Worm (Caenorhabditis elegans) whole organism, L4 larva: ENCODE results near the gene R11D1.13.
A peak's percentile ranks its signal among the peaks of the same experiment; 100 is the strongest.

Experiments
- D1046.2 ChIP-seq: fragments of 200-800 bp; sonication (Bioruptor generic); IDR thresholded peaks from 2 replicates; pipeline ENCODE4 v1.3.6; 2022; ENCODE audit warnings: missing genetic modification characterization, missing compliant biosample characterization
- F10B5.3 ChIP-seq: sonication (generic microtip); optimal IDR thresholded peaks from 2 replicates; lab custom pipeline; 2016; ENCODE audit warnings: mild to moderate bottlenecking, missing genetic modification characterization, missing compliant biosample characterization
- F37D6.2 ChIP-seq: sonication (generic microtip); optimal IDR thresholded peaks from 2 replicates; lab custom pipeline; 2016; ENCODE audit warnings: mild to moderate bottlenecking, missing genetic modification characterization, missing compliant biosample characterization
- F49E8.2 ChIP-seq: sonication (generic microtip); optimal IDR thresholded peaks from 2 replicates; lab custom pipeline; 2016; ENCODE audit warnings: missing compliant biosample characterization, mild to moderate bottlenecking, missing genetic modification characterization, borderline replicate concordance
- T26A8.4 ChIP-seq: fragments of 200-800 bp; sonication (Bioruptor generic); IDR thresholded peaks from 2 replicates; pipeline ENCODE4 v1.3.6; 2022; ENCODE audit warnings: missing genetic modification characterization, missing compliant biosample characterization
- Y5F2A.4 ChIP-seq: fragments of 200-800 bp; sonication (Bioruptor generic); optimal IDR thresholded peaks from 2 replicates; lab custom pipeline; 2018; ENCODE audit warnings: mild to moderate bottlenecking, missing genetic modification characterization, missing compliant biosample characterization
- ZK337.2 ChIP-seq: fragments of 200-800 bp; sonication (Bioruptor generic); IDR thresholded peaks from 2 replicates; pipeline ENCODE4 v1.3.6; 2022; ENCODE audit warnings: missing genetic modification reagents, missing genetic modification characterization, missing compliant biosample characterization
- ZK546.5 ChIP-seq, 2 experiments: sonication (generic microtip); optimal IDR thresholded peaks; 2 replicates each; lab custom pipeline; 2017; ENCODE audit warnings: missing biosample characterization in 2 of 2, missing genetic modification characterization in 2 of 2
- ceh-20 ChIP-seq: fragments of 200-800 bp; sonication (Bioruptor generic); IDR thresholded peaks from 2 replicates; pipeline ENCODE4 v1.3.6; 2022; ENCODE audit warnings: missing genetic modification reagents, missing genetic modification characterization, missing compliant biosample characterization
- cey-2 ChIP-seq: sonication (generic microtip); optimal IDR thresholded peaks from 3 replicates; lab custom pipeline; 2017; ENCODE audit warnings: missing genetic modification characterization, mild to moderate bottlenecking, missing compliant biosample characterization, antibody characterized with exemption, borderline replicate concordance; ENCODE audit not compliant: insufficient read depth
- daf-12 ChIP-seq: fragments of 150-350 bp; optimal IDR thresholded peaks from 2 replicates; lab custom pipeline; 2014; ENCODE audit warnings: missing biosample characterization, missing genetic modification reagents, missing genetic modification characterization
- daf-16 ChIP-seq, 3 experiments: sonication (generic microtip); optimal IDR thresholded peaks; 2 replicates each; lab custom pipeline; 2016 to 2017; ENCODE audit warnings: missing genetic modification characterization in 3 of 3, missing genetic modification reagents in 3 of 3, mild to moderate bottlenecking in 2 of 3, missing compliant biosample characterization in 2 of 3, missing biosample characterization in 1 of 3, moderate library complexity in 1 of 3
- daf-19 ChIP-seq: fragments of 200-800 bp; sonication (Bioruptor generic); conservative IDR thresholded peaks from 2 replicates; pipeline ENCODE4 v1.3.6; 2022; ENCODE audit warnings: missing genetic modification characterization, missing compliant biosample characterization
- dmd-6 ChIP-seq: fragments of 200-800 bp; sonication (Bioruptor generic); IDR thresholded peaks from 2 replicates; pipeline ENCODE4 v1.3.6; 2022; ENCODE audit warnings: missing genetic modification reagents, missing genetic modification characterization, missing compliant biosample characterization
- dmd-9 ChIP-seq: fragments of 200-800 bp; sonication (Bioruptor generic); IDR thresholded peaks from 2 replicates; pipeline ENCODE4 v1.3.6; 2022; ENCODE audit warnings: missing genetic modification reagents, missing genetic modification characterization, missing compliant biosample characterization
- dpl-1 ChIP-seq: fragments of 150-350 bp; optimal IDR thresholded peaks from 2 replicates; lab custom pipeline; 2014; ENCODE audit warnings: missing biosample characterization, missing genetic modification reagents, missing genetic modification characterization
- dve-1 ChIP-seq: sonication (generic microtip); optimal IDR thresholded peaks from 2 replicates; lab custom pipeline; 2017; ENCODE audit warnings: antibody characterized with exemption, mild to moderate bottlenecking, missing genetic modification characterization, missing compliant biosample characterization; ENCODE audit not compliant: insufficient read depth
- egl-27 ChIP-seq: sonication (generic microtip); optimal IDR thresholded peaks from 3 replicates; lab custom pipeline; 2017; ENCODE audit warnings: missing biosample characterization, missing genetic modification reagents, missing genetic modification characterization
- fos-1 ChIP-seq: fragments of 150-350 bp; optimal IDR thresholded peaks from 2 replicates; lab custom pipeline; 2014; ENCODE audit warnings: missing biosample characterization, missing genetic modification characterization
- gei-8 ChIP-seq: fragments of 200-800 bp; sonication (Bioruptor generic); optimal IDR thresholded peaks from 2 replicates; lab custom pipeline; 2018; ENCODE audit warnings: mild to moderate bottlenecking, missing genetic modification characterization, missing compliant biosample characterization
- hlh-11 ChIP-seq: fragments of 200-800 bp; sonication (Bioruptor generic); optimal IDR thresholded peaks from 2 replicates; lab custom pipeline; 2018; ENCODE audit warnings: mild to moderate bottlenecking, missing genetic modification characterization, missing compliant biosample characterization
- hlh-30 ChIP-seq: sonication (generic microtip); optimal IDR thresholded peaks from 2 replicates; lab custom pipeline; 2017; ENCODE audit warnings: antibody characterized with exemption, mild to moderate bottlenecking, missing genetic modification characterization, missing compliant biosample characterization; ENCODE audit not compliant: insufficient read depth
- lim-7 ChIP-seq: fragments of 200-800 bp; sonication (Bioruptor generic); IDR thresholded peaks from 2 replicates; pipeline ENCODE4 v1.3.6; 2022; ENCODE audit warnings: missing genetic modification characterization, missing compliant biosample characterization
- lin-29 ChIP-seq: fragments of 200-800 bp; sonication (Bioruptor generic); IDR thresholded peaks from 2 replicates; pipeline ENCODE4 v1.3.6; 2022; ENCODE audit warnings: missing genetic modification reagents, missing genetic modification characterization, missing compliant biosample characterization
- lin-39 ChIP-seq: fragments of 150-350 bp; optimal IDR thresholded peaks from 2 replicates; lab custom pipeline; 2014; ENCODE audit warnings: missing biosample characterization, missing genetic modification reagents, missing genetic modification characterization
- lsy-2 ChIP-seq, 2 experiments: fragments of 150-350 bp in 1 of 2; sonication (generic microtip) in 1 of 2; optimal IDR thresholded peaks; 2 replicates each; lab custom pipeline; 2014 to 2017; ENCODE audit warnings: missing biosample characterization in 2 of 2, missing genetic modification characterization in 2 of 2
- madf-5 ChIP-seq, 2 experiments: fragments of 200-800 bp; sonication (Bioruptor generic); IDR thresholded peaks; 2 replicates each; pipeline ENCODE4 v1.3.6; 2022; ENCODE audit warnings: missing compliant biosample characterization in 2 of 2, missing genetic modification characterization in 2 of 2
- mdt-29 ChIP-seq: fragments of 200-800 bp; sonication (Bioruptor generic); IDR thresholded peaks from 2 replicates; pipeline ENCODE4 v1.3.6; 2022; ENCODE audit warnings: missing genetic modification reagents, missing genetic modification characterization, missing compliant biosample characterization
- mes-2 ChIP-seq: sonication (generic microtip); optimal IDR thresholded peaks from 2 replicates; lab custom pipeline; 2016; ENCODE audit warnings: missing genotype, mild to moderate bottlenecking, missing genetic modification characterization, missing compliant biosample characterization; ENCODE audit not compliant: poor library complexity, severe bottlenecking
- mxl-2 ChIP-seq: fragments of 200-800 bp; sonication (Bioruptor generic); conservative IDR thresholded peaks from 2 replicates; pipeline ENCODE4 v1.3.6; 2022; ENCODE audit warnings: missing genetic modification reagents, missing genetic modification characterization, missing compliant biosample characterization
- mxl-3 ChIP-seq: fragments of 200-800 bp; sonication (Bioruptor generic); optimal IDR thresholded peaks from 2 replicates; lab custom pipeline; 2018; ENCODE audit warnings: mild to moderate bottlenecking, missing genetic modification characterization, missing compliant biosample characterization
- nhr-11 ChIP-seq: fragments of 150-350 bp; optimal IDR thresholded peaks from 2 replicates; lab custom pipeline; 2014; ENCODE audit warnings: missing biosample characterization, missing genetic modification characterization
- nhr-111 ChIP-seq: fragments of 200-800 bp; sonication (Bioruptor generic); optimal IDR thresholded peaks from 2 replicates; lab custom pipeline; 2018; ENCODE audit warnings: mild to moderate bottlenecking, missing genetic modification characterization, missing compliant biosample characterization
- nhr-28 ChIP-seq: fragments of 150-350 bp; optimal IDR thresholded peaks from 2 replicates; lab custom pipeline; 2014; ENCODE audit warnings: missing biosample characterization, missing genetic modification characterization
- nhr-42 ChIP-seq: fragments of 200-800 bp; sonication (Bioruptor generic); IDR thresholded peaks from 2 replicates; pipeline ENCODE4 v1.3.6; 2022; ENCODE audit warnings: missing genetic modification characterization, missing compliant biosample characterization
- nhr-48 ChIP-seq: sonication (generic microtip); optimal IDR thresholded peaks from 2 replicates; lab custom pipeline; 2016; ENCODE audit warnings: mild to moderate bottlenecking, missing genetic modification characterization, missing compliant biosample characterization
- nhr-76 ChIP-seq: fragments of 150-350 bp; optimal IDR thresholded peaks from 2 replicates; lab custom pipeline; 2014; ENCODE audit warnings: missing biosample characterization, missing genetic modification characterization
- nhr-77 ChIP-seq: fragments of 150-350 bp; optimal IDR thresholded peaks from 2 replicates; lab custom pipeline; 2014; ENCODE audit warnings: missing biosample characterization, missing genetic modification characterization
- pha-4 ChIP-seq, 2 experiments: fragments of 150-350 bp in 1 of 2; fragments of 200-800 bp in 1 of 2; sonication (Bioruptor generic) in 1 of 2; IDR thresholded peaks in 1 of 2; optimal IDR thresholded peaks in 1 of 2; 2 replicates each; pipeline versions ENCODE4 v1.3.6 to Lab custom; 2014 to 2022; ENCODE audit warnings: missing genetic modification characterization in 2 of 2, missing genetic modification reagents in 2 of 2, missing biosample characterization in 1 of 2, missing compliant biosample characterization in 1 of 2
- php-3 ChIP-seq: fragments of 200-800 bp; sonication (Bioruptor generic); IDR thresholded peaks from 2 replicates; pipeline ENCODE4 v1.3.6; 2022; ENCODE audit warnings: missing genetic modification reagents, missing genetic modification characterization, missing compliant biosample characterization
- pqm-1 ChIP-seq: sonication (generic microtip); optimal IDR thresholded peaks from 2 replicates; lab custom pipeline; 2017; ENCODE audit warnings: missing biosample characterization, missing genetic modification characterization
- snpc-1.2 ChIP-seq: fragments of 200-800 bp; sonication (Bioruptor generic); IDR thresholded peaks from 2 replicates; pipeline ENCODE4 v1.3.6; 2022; ENCODE audit warnings: missing genetic modification reagents, missing genetic modification characterization, missing compliant biosample characterization
- snpc-4 ChIP-seq: fragments of 150-350 bp; optimal IDR thresholded peaks from 2 replicates; lab custom pipeline; 2014; ENCODE audit warnings: missing biosample characterization, missing genetic modification characterization
- unc-62 ChIP-seq, 3 experiments: fragments of 150-350 bp in 1 of 3; sonication (generic microtip); optimal IDR thresholded peaks in 2 of 3; peaks in 1 of 3; 1 replicate in 1 of 3; 2 replicates in 2 of 3; lab custom pipeline; 2014 to 2017; ENCODE audit warnings: missing biosample characterization in 3 of 3, missing genetic modification characterization in 3 of 3, missing genetic modification reagents in 3 of 3, missing genotype in 1 of 3
- zfp-2 ChIP-seq: sonication (generic microtip); optimal IDR thresholded peaks from 2 replicates; lab custom pipeline; 2016; ENCODE audit warnings: mild to moderate bottlenecking, missing genetic modification characterization, missing compliant biosample characterization
- zip-11 ChIP-seq: fragments of 200-800 bp; sonication (Bioruptor generic); IDR thresholded peaks from 2 replicates; pipeline ENCODE4 v1.3.6; 2022; ENCODE audit warnings: missing genetic modification characterization, missing compliant biosample characterization

Gene R11D1.13

DNA sequence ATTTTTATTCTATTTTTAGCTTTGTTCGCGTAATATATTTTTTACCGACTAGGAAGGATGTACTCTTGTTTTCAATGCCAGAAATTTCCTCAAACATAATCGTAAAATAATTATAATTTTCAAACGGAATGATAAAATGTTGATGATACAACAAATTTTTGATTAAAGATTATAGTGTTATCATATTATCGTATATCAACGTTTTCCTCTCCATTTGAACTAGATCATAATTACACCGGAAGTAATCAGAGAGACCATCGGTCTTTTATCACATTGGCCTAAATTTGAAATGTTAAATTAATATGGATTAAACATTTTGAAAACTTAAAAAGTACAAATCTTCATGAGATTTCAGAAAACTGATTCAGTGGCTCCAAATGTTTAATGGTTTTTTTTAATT is 5.8 kb downstream of the R11D1.13 start:
- TF ChIP-seq dve-1 (tag; lab: Kevin White, UChicago) (peak; percentile 42), egl-27 (tag; lab: Kevin White, UChicago) (no peak), daf-16 (GFP tag; optimal IDR thresholded peaks at IDR 0.05; lab: Kevin White, UChicago) (no peak), daf-16 (tag; optimal IDR thresholded peaks at IDR 0.05; lab: Kevin White, UChicago) (peak; percentile 56), T26A8.4 (GFP tag; lab: Robert Waterston, UW) (no peak), hlh-30 (no peak), unc-62 (GFP tag; optimal IDR thresholded peaks at IDR 0.05 in 1 of 2; lab: Kevin White, UChicago) (no peak), unc-62 (tag; optimal IDR thresholded peaks at IDR 0.05; lab: Kevin White, UChicago) (no peak), zip-11 (no peak), F49E8.2 (tag; lab: Kevin White, UChicago) (no peak), lsy-2 (tag; optimal IDR thresholded peaks at IDR 0.05; lab: Kevin White, UChicago) (no peak), hlh-11 (tag; lab: Kevin White, UChicago) (peak; percentile 19), ZK337.2 (GFP tag; lab: Robert Waterston, UW) (no peak), nhr-28 (tag; lab: Kevin White, UChicago) (peak; percentile 61), nhr-76 (tag; lab: Kevin White, UChicago) (no peak), nhr-77 (tag; lab: Kevin White, UChicago) (peak; percentile 55), Y5F2A.4 (GFP tag; lab: Kevin White, UChicago) (no peak), gei-8 (no peak), D1046.2 (GFP tag; lab: Robert Waterston, UW) (no peak), pqm-1 (peak; percentile 58)

DNA sequence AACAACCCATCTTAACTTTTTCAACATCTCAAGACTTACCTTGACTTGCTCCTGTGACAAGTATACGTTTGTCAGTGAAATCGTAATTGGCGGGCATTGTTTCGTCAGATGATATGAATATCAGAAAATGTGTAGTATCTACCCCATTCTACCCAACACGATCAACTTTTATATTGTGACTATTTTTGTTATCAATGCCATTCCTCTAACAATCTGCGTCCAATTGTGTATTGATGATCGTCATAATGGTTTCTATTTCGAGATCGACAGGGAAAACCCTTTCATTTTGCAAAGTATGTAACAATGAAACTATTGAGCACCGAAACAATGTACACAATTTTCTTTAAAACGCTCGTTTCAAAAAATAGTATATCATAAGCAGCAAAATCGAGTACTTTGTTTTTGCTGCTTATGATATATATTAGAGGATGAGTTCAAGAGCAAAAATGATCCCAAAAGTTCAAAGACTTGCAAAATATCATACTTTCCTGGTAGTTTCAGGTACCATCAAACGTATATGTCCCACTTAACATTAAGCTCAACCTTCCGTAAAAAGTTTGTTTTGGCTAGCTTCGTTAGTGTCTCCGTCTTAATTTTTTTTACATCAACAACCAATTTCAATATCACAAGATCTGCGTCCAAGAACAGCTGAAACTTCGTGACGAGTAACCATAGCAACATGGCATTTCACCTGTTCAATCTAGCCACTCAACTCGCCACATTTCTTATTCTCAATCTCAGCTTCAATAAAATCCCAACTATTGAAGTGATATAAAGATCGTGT is 6.7 kb downstream of the R11D1.13 start, which contains the start of the genes dhs-21 and xbx-9:
TSS of gene dhs-21 (minus strand) at position 181 of the 784 bp plus-strand sequence.
TSS of gene xbx-9 (plus strand) at position 734 of the 784 bp plus-strand sequence.
- TF ChIP-seq ceh-20 (GFP tag; lab: Robert Waterston, UW), result no peak
- no peak for TF ChIP-seq Y5F2A.4 (GFP tag; lab: Kevin White, UChicago)
- peak; percentile 51 for TF ChIP-seq nhr-77 (tag; lab: Kevin White, UChicago)
- TF ChIP-seq lsy-2 (tag; optimal IDR thresholded peaks at IDR 0.05; lab: Kevin White, UChicago), result no peak
- peak; percentile 53 for TF ChIP-seq dmd-6 (GFP tag; lab: Robert Waterston, UW)
- no peak for TF ChIP-seq ZK546.5 (tag; optimal IDR thresholded peaks at IDR 0.05; lab: Kevin White, UChicago)
- TF ChIP-seq nhr-11 (tag; lab: Kevin White, UChicago), result no peak
- no peak for TF ChIP-seq lim-7 (GFP tag; lab: Robert Waterston, UW)
- no peak for TF ChIP-seq dmd-9 (GFP tag; lab: Robert Waterston, UW)
- TF ChIP-seq madf-5 (GFP tag; IDR thresholded peaks at IDR 0.05; lab: Robert Waterston, UW), result no peak
- no peak for TF ChIP-seq lin-29
- TF ChIP-seq cey-2 (tag; lab: Kevin White, UChicago), result no peak
- TF ChIP-seq F49E8.2 (tag; lab: Kevin White, UChicago), result no peak
- TF ChIP-seq mxl-2, result no peak
- TF ChIP-seq mdt-29 (GFP tag; lab: Robert Waterston, UW), result no peak
- TF ChIP-seq zfp-2 (tag; lab: Kevin White, UChicago), result no peak
- TF ChIP-seq mxl-3 (GFP tag; lab: Kevin White, UChicago), result peak; percentile 35
- TF ChIP-seq nhr-111 (GFP tag; lab: Kevin White, UChicago), result no peak
- no peak for TF ChIP-seq dpl-1 (GFP tag; lab: Kevin White, UChicago)
- no peak for TF ChIP-seq snpc-4 (tag; lab: Kevin White, UChicago)
- no peak for TF ChIP-seq nhr-48
- TF ChIP-seq fos-1 (tag; lab: Kevin White, UChicago), result no peak
- TF ChIP-seq snpc-1.2 (GFP tag; lab: Robert Waterston, UW), result no peak
- no peak for TF ChIP-seq lin-39
- TF ChIP-seq daf-19 (GFP tag; lab: Robert Waterston, UW), result no peak
- TF ChIP-seq F37D6.2 (tag; lab: Kevin White, UChicago), result no peak
- no peak for TF ChIP-seq php-3 (GFP tag; lab: Robert Waterston, UW)
- TF ChIP-seq nhr-42 (GFP tag; lab: Robert Waterston, UW), result no peak
- TF ChIP-seq pha-4 (GFP tag; IDR thresholded peaks at IDR 0.05; lab: Robert Waterston, UW), result no peak
- TF ChIP-seq pha-4 (tag; optimal IDR thresholded peaks at IDR 0.05; lab: Kevin White, UChicago), result no peak
- TF ChIP-seq mes-2 (tag; lab: Kevin White, UChicago), result peak; percentile 19
- no peak for TF ChIP-seq daf-12 (tag; lab: Kevin White, UChicago)
- peak; percentile 54 for TF ChIP-seq hlh-11 (tag; lab: Kevin White, UChicago)
- TF ChIP-seq F10B5.3, result no peak
